Fruit fly (Drosophila melanogaster) whole organism, embryonic: ENCODE data around the gene CG13390.

Experiments used
- C15 ChIP-seq: fragments of 200-800 bp; sonication (Bioruptor generic); IDR thresholded peaks from 3 replicates; pipeline ENCODE4 v1.3.6; 2022; ENCODE audit warnings: missing biosample characterization, missing genetic modification characterization
- CG10431 ChIP-seq: fragments of 200-800 bp; sonication (Bioruptor generic); optimal IDR thresholded peaks from 3 replicates; lab custom pipeline; 2018; ENCODE audit warnings: missing biosample characterization, mild to moderate bottlenecking, missing genetic modification characterization
- CG12104 ChIP-seq: fragments of 200-800 bp; sonication (Bioruptor generic); optimal IDR thresholded peaks from 3 replicates; lab custom pipeline; 2016; ENCODE audit warnings: missing biosample characterization, missing genetic modification characterization
- CG13287 ChIP-seq: fragments of 200-800 bp; sonication (Bioruptor generic); IDR thresholded peaks from 2 replicates; pipeline ENCODE4 v1.3.6; 2022; ENCODE audit warnings: missing biosample characterization, missing genetic modification characterization; ENCODE audit not compliant: partially characterized antibody
- CG15011 ChIP-seq: fragments of 200-800 bp; sonication (Bioruptor generic); optimal IDR thresholded peaks from 3 replicates; lab custom pipeline; 2018; ENCODE audit warnings: missing biosample characterization, mild to moderate bottlenecking, missing genetic modification characterization
- CG15073 ChIP-seq: fragments of 200-800 bp; sonication (Bioruptor generic); optimal IDR thresholded peaks from 2 replicates; lab custom pipeline; 2016; ENCODE audit warnings: missing biosample characterization, missing genetic modification characterization
- CG16813 ChIP-seq: fragments of 200-800 bp; sonication (Bioruptor generic); IDR thresholded peaks from 3 replicates; pipeline ENCODE4 v1.3.6; 2022; ENCODE audit warnings: missing biosample characterization, missing genetic modification characterization; ENCODE audit not compliant: partially characterized antibody
- CG17186 ChIP-seq: fragments of 200-800 bp; sonication (Bioruptor generic); optimal IDR thresholded peaks from 3 replicates; lab custom pipeline; 2017; ENCODE audit warnings: missing biosample characterization, missing genetic modification reagents, missing genetic modification characterization
- CG17829 ChIP-seq: fragments of 200-800 bp; optimal IDR thresholded peaks from 2 replicates; lab custom pipeline; 2019; ENCODE audit warnings: missing biosample characterization, mild to moderate bottlenecking, missing genetic modification characterization, moderate library complexity
- CG18476 ChIP-seq: fragments of 200-800 bp; sonication (Bioruptor generic); optimal IDR thresholded peaks from 2 replicates; lab custom pipeline; 2016; ENCODE audit warnings: missing biosample characterization, mild to moderate bottlenecking, missing genetic modification characterization
- CG2129 ChIP-seq: fragments of 200-800 bp; sonication (Bioruptor generic); IDR thresholded peaks from 2 replicates; pipeline ENCODE4 v1.3.6; 2022; ENCODE audit warnings: missing biosample characterization, missing genetic modification characterization; ENCODE audit not compliant: partially characterized antibody
- CG31388 ChIP-seq: fragments of 200-800 bp; sonication (Bioruptor generic); optimal IDR thresholded peaks from 2 replicates; lab custom pipeline; 2016; ENCODE audit warnings: missing biosample characterization, missing genetic modification characterization
- CG3407 ChIP-seq: fragments of 200-800 bp; sonication (Bioruptor generic); optimal IDR thresholded peaks from 2 replicates; lab custom pipeline; 2018; ENCODE audit warnings: missing biosample characterization, mild to moderate bottlenecking, missing genetic modification characterization
- CG4617 ChIP-seq: fragments of 200-800 bp; sonication (Bioruptor generic); optimal IDR thresholded peaks from 3 replicates; lab custom pipeline; 2016; ENCODE audit warnings: missing biosample characterization, missing genetic modification characterization, borderline replicate concordance
- CG6272 ChIP-seq: fragments of 200-800 bp; sonication (Bioruptor generic); IDR thresholded peaks from 2 replicates; pipeline ENCODE4 v1.3.6; 2022; ENCODE audit warnings: missing biosample characterization, missing genetic modification characterization
- CG6791 ChIP-seq: fragments of 200-800 bp; sonication (Bioruptor generic); IDR thresholded peaks from 3 replicates; pipeline ENCODE4 v1.3.6; 2022; ENCODE audit warnings: missing biosample characterization, missing genetic modification characterization; ENCODE audit not compliant: partially characterized antibody
- CG7271 ChIP-seq: fragments of 200-800 bp; sonication (Bioruptor generic); optimal IDR thresholded peaks from 2 replicates; lab custom pipeline; 2018; ENCODE audit warnings: missing biosample characterization, mild to moderate bottlenecking, missing genetic modification characterization, moderate library complexity
- CG7987 ChIP-seq: fragments of 200-800 bp; sonication (Bioruptor generic); optimal IDR thresholded peaks from 2 replicates; lab custom pipeline; 2018; ENCODE audit warnings: missing biosample characterization, mild to moderate bottlenecking, missing genetic modification characterization, moderate library complexity
- CG8944 ChIP-seq: fragments of 200-800 bp; sonication (Bioruptor generic); optimal IDR thresholded peaks from 3 replicates; lab custom pipeline; 2016; ENCODE audit warnings: missing biosample characterization, missing genetic modification characterization
- CTCF ChIP-seq: fragments of 200-800 bp; sonication (Bioruptor generic); optimal IDR thresholded peaks from 2 replicates; lab custom pipeline; 2017; ENCODE audit warnings: missing biosample characterization, mild to moderate bottlenecking, missing genetic modification characterization, moderate library complexity
- Dip2 ChIP-seq: fragments of 200-800 bp; sonication (Bioruptor generic); IDR thresholded peaks from 2 replicates; pipeline ENCODE4 v1.3.6; 2022; ENCODE audit warnings: missing biosample characterization, missing genetic modification characterization
- Dip3 ChIP-seq: fragments of 200-800 bp; sonication (Bioruptor generic); optimal IDR thresholded peaks from 3 replicates; lab custom pipeline; 2016; ENCODE audit warnings: missing biosample characterization, missing genetic modification characterization
- E2f2 ChIP-seq: fragments of 200-800 bp; sonication (Bioruptor generic); IDR thresholded peaks from 2 replicates; pipeline ENCODE4 v1.3.6; 2022; ENCODE audit warnings: missing biosample characterization, missing genetic modification characterization
- Ets65A ChIP-seq: fragments of 200-800 bp; sonication (Bioruptor generic); peaks from one replicate; lab custom pipeline; 2016; ENCODE audit warnings: missing biosample characterization, missing genetic modification characterization
- GATAe ChIP-seq: fragments of 200-800 bp; sonication (Bioruptor generic); conservative IDR thresholded peaks from 2 replicates; pipeline ENCODE4 v1.3.6; 2022; ENCODE audit warnings: missing biosample characterization, missing genetic modification characterization
- Gsc ChIP-seq: fragments of 200-800 bp; sonication (Bioruptor generic); IDR thresholded peaks from 2 replicates; pipeline ENCODE4 v1.3.6; 2022; ENCODE audit warnings: missing biosample characterization, missing genetic modification characterization
- Hmr ChIP-seq: fragments of 200-800 bp; sonication (Bioruptor generic); optimal IDR thresholded peaks from 3 replicates; lab custom pipeline; 2017; ENCODE audit warnings: mild to moderate bottlenecking, missing biosample characterization, missing genetic modification reagents, missing genetic modification characterization
- MBD-R2 ChIP-seq: fragments of 200-800 bp; sonication (Bioruptor generic); IDR thresholded peaks from 2 replicates; pipeline ENCODE4 v1.3.6; 2022; ENCODE audit warnings: missing biosample characterization, missing genetic modification characterization
- MTF-1 ChIP-seq: fragments of 200-800 bp; sonication (Bioruptor generic); optimal IDR thresholded peaks from 2 replicates; lab custom pipeline; 2018; ENCODE audit warnings: missing biosample characterization, mild to moderate bottlenecking, missing genetic modification characterization, borderline replicate concordance
- NC2α ChIP-seq: fragments of 200-800 bp; sonication (Bioruptor generic); optimal IDR thresholded peaks from 2 replicates; lab custom pipeline; 2016; ENCODE audit warnings: missing biosample characterization, missing genetic modification characterization
- Ravus ChIP-seq: fragments of 200-800 bp; sonication (Bioruptor generic); IDR thresholded peaks from 2 replicates; pipeline ENCODE4 v1.3.6; 2022; ENCODE audit warnings: missing biosample characterization, missing genetic modification characterization
- Six4 ChIP-seq: fragments of 200-800 bp; sonication (Bioruptor generic); optimal IDR thresholded peaks from 2 replicates; lab custom pipeline; 2016; ENCODE audit warnings: missing biosample characterization, missing genetic modification characterization
- ase ChIP-seq: fragments of 200-800 bp; sonication (Bioruptor generic); IDR thresholded peaks from 3 replicates; pipeline ENCODE4 v1.3.6; 2022; ENCODE audit warnings: missing biosample characterization, missing genetic modification characterization
- crol ChIP-seq: fragments of 200-800 bp; sonication (Bioruptor generic); IDR thresholded peaks from 2 replicates; pipeline ENCODE4 v1.3.6; 2022; ENCODE audit warnings: missing biosample characterization, missing genetic modification characterization
- dan ChIP-seq: fragments of 200-800 bp; sonication (Bioruptor generic); IDR thresholded peaks from 2 replicates; pipeline ENCODE4 v1.3.6; 2022; ENCODE audit warnings: missing biosample characterization, missing genetic modification characterization
- dmrt99B ChIP-seq: fragments of 200-800 bp; sonication (Bioruptor generic); optimal IDR thresholded peaks from 2 replicates; lab custom pipeline; 2018; ENCODE audit warnings: missing biosample characterization, mild to moderate bottlenecking, missing genetic modification characterization, moderate library complexity
- dysf ChIP-seq: fragments of 200-800 bp; sonication (Bioruptor generic); IDR thresholded peaks from 3 replicates; pipeline ENCODE4 v1.3.6; 2022; ENCODE audit warnings: missing biosample characterization, missing genetic modification characterization
- en ChIP-seq: fragments of 200-800 bp; sonication (Bioruptor generic); optimal IDR thresholded peaks from 2 replicates; lab custom pipeline; 2016; ENCODE audit warnings: missing biosample characterization, missing genetic modification characterization
- fru ChIP-seq: fragments of >200 bp; optimal IDR thresholded peaks from 2 replicates; lab custom pipeline; 2017
- ftz-f1 ChIP-seq: fragments of 200-800 bp; sonication (Bioruptor generic); optimal IDR thresholded peaks from 2 replicates; lab custom pipeline; 2016; ENCODE audit warnings: missing biosample characterization, missing genetic modification characterization
- luna ChIP-seq: fragments of 200-800 bp; sonication (Bioruptor generic); optimal IDR thresholded peaks from 2 replicates; lab custom pipeline; 2016; ENCODE audit warnings: missing biosample characterization, missing genetic modification characterization
- mam ChIP-seq: fragments of 200-800 bp; sonication (Bioruptor generic); optimal IDR thresholded peaks from 3 replicates; lab custom pipeline; 2016; ENCODE audit warnings: missing biosample characterization, missing genetic modification characterization
- rib ChIP-seq: fragments of 200-800 bp; sonication (Bioruptor generic); IDR thresholded peaks from 2 replicates; pipeline ENCODE4 v1.3.6; 2022; ENCODE audit warnings: missing biosample characterization, missing genetic modification characterization
- ro ChIP-seq: fragments of 200-800 bp; sonication (Bioruptor generic); IDR thresholded peaks from 2 replicates; pipeline ENCODE4 v1.3.6; 2022; ENCODE audit warnings: missing biosample characterization, missing genetic modification characterization
- sc ChIP-seq, 3 experiments: fragments of >200 bp in 2 of 3; fragments of 200-800 bp in 1 of 3; sonication (Bioruptor generic) in 1 of 3; optimal IDR thresholded peaks; 2 replicates in 2 of 3; 3 replicates in 1 of 3; lab custom pipeline; 2017; ENCODE audit warnings: mild to moderate bottlenecking in 1 of 3, missing biosample characterization in 1 of 3, missing genetic modification characterization in 1 of 3, missing genetic modification reagents in 1 of 3
- sug ChIP-seq: fragments of 200-800 bp; optimal IDR thresholded peaks from 2 replicates; lab custom pipeline; 2019; ENCODE audit warnings: missing biosample characterization, mild to moderate bottlenecking, missing genetic modification characterization, moderate library complexity
- ttk ChIP-seq: fragments of 200-800 bp; sonication (Bioruptor generic); IDR thresholded peaks from 2 replicates; pipeline ENCODE4 v2.1.2; 2022; ENCODE audit warnings: missing biosample characterization, missing genetic modification characterization
- vnd ChIP-seq: fragments of 200-800 bp; sonication (Bioruptor generic); IDR thresholded peaks from 3 replicates; pipeline ENCODE4 v1.3.6; 2022; ENCODE audit warnings: missing biosample characterization, missing genetic modification characterization; ENCODE audit not compliant: partially characterized antibody
- zen2 ChIP-seq: fragments of 200-800 bp; sonication (Bioruptor generic); IDR thresholded peaks from 3 replicates; pipeline ENCODE4 v1.3.6; 2022; ENCODE audit warnings: missing biosample characterization, missing genetic modification characterization; ENCODE audit not compliant: partially characterized antibody

CG13390 gene

dm6 chr2L:8370364-8371326 lies 6.0 kb downstream of the CG13390 start, which contains the start of gene CG17292 (continued):
- TF ChIP-seq CG15011 (GFP tag; lab: Kevin White, UChicago) (peak; percentile 12), ro (GFP tag; lab: Robert Waterston, UW) (no peak), CG18476 (GFP tag; lab: Kevin White, UChicago) (no peak), Dip3 (GFP tag; lab: Kevin White, UChicago) (peak; percentile 32), vnd (peak; percentile 80), C15 (GFP tag; lab: Robert Waterston, UW) (no peak), Gsc (no peak), CG12104 (GFP tag; lab: Kevin White, UChicago) (no peak), NC2α (peak; percentile 19), MTF-1 (peak; percentile 23), CG15073 (GFP tag; lab: Kevin White, UChicago) (no peak), CG16813 (GFP tag; lab: Robert Waterston, UW) (peak; percentile 80), sc (optimal IDR thresholded peaks at IDR 0.05; lab: Kevin White, UChicago) (no peak), sc (GFP tag; optimal IDR thresholded peaks at IDR 0.05; lab: Kevin White, UChicago) (no peak), CG8944 (GFP tag; lab: Kevin White, UChicago) (no peak), CG6272 (GFP tag; lab: Robert Waterston, UW) (peak; percentile 49), Ravus (GFP tag; lab: Robert Waterston, UW) (no peak), E2f2 (GFP tag; lab: Robert Waterston, UW) (peak; percentile 66), CG31388 (GFP tag; lab: Kevin White, UChicago) (no peak), CG17186 (GFP tag; lab: Kevin White, UChicago) (peak; percentile 11), MBD-R2 (GFP tag; lab: Robert Waterston, UW) (peak; percentile 67), CG7271 (tag; lab: Kevin White, UChicago) (no peak), GATAe (GFP tag; lab: Robert Waterston, UW) (peak; percentile 18; the same call in 1 of the 2 replicates), ase (GFP tag; lab: Robert Waterston, UW) (peak; percentile 62; the same call in 1 of the 3 replicates), CTCF (peak; percentile 57), CG17829 (no peak), CG6791 (GFP tag; lab: Robert Waterston, UW) (peak; percentile 90), CG4617 (GFP tag; lab: Kevin White, UChicago) (peak; percentile 23), CG2129 (GFP tag; lab: Robert Waterston, UW) (peak; percentile 31; the same call in 1 of the 2 replicates), Ets65A (GFP tag; lab: Kevin White, UChicago) (no peak), zen2 (peak; percentile 82), en (GFP tag; lab: Kevin White, UChicago) (no peak), CG7987 (GFP tag; lab: Kevin White, UChicago) (peak; percentile 55), ttk (GFP tag; lab: Robert Waterston, UW) (no peak; the same call in 1 of the 2 replicates), dan (no peak), CG13287 (GFP tag; lab: Robert Waterston, UW) (peak; percentile 95), Dip2 (no peak), dysf (GFP tag; lab: Robert Waterston, UW) (peak; percentile 56; the same call in 2 of the 3 replicates), sug (peak; percentile 47), CG3407 (peak; percentile 51), Hmr (GFP tag; lab: Kevin White, UChicago) (peak; percentile 81), luna (no peak), ftz-f1 (peak; percentile 67), rib (peak; percentile 92), crol (GFP tag; lab: Robert Waterston, UW) (no peak; the same call in 1 of the 2 replicates), fru (lab: Kevin White, UChicago) (no peak), dmrt99B (tag; lab: Kevin White, UChicago) (peak; percentile 40), Six4 (GFP tag; lab: Kevin White, UChicago) (no peak), CG10431 (GFP tag; lab: Kevin White, UChicago) (no peak), mam (GFP tag; lab: Kevin White, UChicago) (peak; percentile 3)
